Fruit fly (Drosophila melanogaster) whole organism, embryonic: Measurements from ENCODE around the gene CG8066.

ENCODE experiments used
- Asciz ChIP-seq: fragments of 200-800 bp; sonication (Bioruptor generic); optimal IDR thresholded peaks from 2 replicates; lab custom pipeline; 2017; ENCODE audit warnings: missing biosample characterization, mild to moderate bottlenecking, missing genetic modification characterization, missing genetic modification reagents
- Atf6 ChIP-seq: fragments of 200-800 bp; sonication (Bioruptor generic); IDR thresholded peaks from 2 replicates; pipeline ENCODE4 v1.3.6; 2022; ENCODE audit warnings: missing biosample characterization, missing genetic modification characterization
- BEAF-32 ChIP-seq: fragments of 200-800 bp; sonication (Bioruptor generic); optimal IDR thresholded peaks from 3 replicates; lab custom pipeline; 2017; ENCODE audit warnings: missing biosample characterization, missing genetic modification characterization, mild to moderate bottlenecking, moderate library complexity, missing genetic modification reagents
- Blimp-1 ChIP-seq: fragments of 200-800 bp; sonication (Bioruptor generic); optimal IDR thresholded peaks from 3 replicates; lab custom pipeline; 2018; ENCODE audit warnings: missing biosample characterization, missing genetic modification characterization, mild to moderate bottlenecking, moderate library complexity, missing genetic modification reagents
- CG10147 ChIP-seq: fragments of 200-800 bp; sonication (Bioruptor generic); optimal IDR thresholded peaks from 2 replicates; lab custom pipeline; 2019; ENCODE audit warnings: missing biosample characterization, mild to moderate bottlenecking, missing genetic modification characterization, moderate library complexity
- CG10209 ChIP-seq: fragments of 200-800 bp; sonication (Bioruptor generic); optimal IDR thresholded peaks from 3 replicates; lab custom pipeline; 2017; ENCODE audit warnings: missing biosample characterization, mild to moderate bottlenecking, missing genetic modification characterization, missing genetic modification reagents
- CG11560 ChIP-seq: fragments of 200-800 bp; sonication (Bioruptor generic); IDR thresholded peaks from 3 replicates; pipeline ENCODE4 v1.3.6; 2022; ENCODE audit warnings: missing biosample characterization, missing genetic modification characterization
- CG13287 ChIP-seq: fragments of 200-800 bp; sonication (Bioruptor generic); IDR thresholded peaks from 2 replicates; pipeline ENCODE4 v1.3.6; 2022; ENCODE audit warnings: missing biosample characterization, missing genetic modification characterization; ENCODE audit not compliant: partially characterized antibody
- CG13775 ChIP-seq: fragments of 200-800 bp; sonication (Bioruptor generic); optimal IDR thresholded peaks from 3 replicates; lab custom pipeline; 2017; ENCODE audit warnings: missing biosample characterization, mild to moderate bottlenecking, missing genetic modification characterization
- CG1529 ChIP-seq: fragments of 200-800 bp; sonication (Bioruptor generic); optimal IDR thresholded peaks from 3 replicates; lab custom pipeline; 2018; ENCODE audit warnings: missing biosample characterization, missing genetic modification characterization
- CG18619 ChIP-seq: fragments of 200-800 bp; sonication (Bioruptor generic); optimal IDR thresholded peaks from 3 replicates; lab custom pipeline; 2017; ENCODE audit warnings: missing biosample characterization, mild to moderate bottlenecking, missing genetic modification characterization
- CG18764 ChIP-seq: fragments of 200-800 bp; sonication (Bioruptor generic); optimal IDR thresholded peaks from 3 replicates; lab custom pipeline; 2016; ENCODE audit warnings: missing biosample characterization, missing genetic modification characterization
- CG2120 ChIP-seq: fragments of 200-800 bp; sonication (Bioruptor generic); optimal IDR thresholded peaks from 3 replicates; lab custom pipeline; 2016; ENCODE audit warnings: missing biosample characterization, missing genetic modification characterization
- CG2129 ChIP-seq: fragments of 200-800 bp; sonication (Bioruptor generic); IDR thresholded peaks from 2 replicates; pipeline ENCODE4 v1.3.6; 2022; ENCODE audit warnings: missing biosample characterization, missing genetic modification characterization; ENCODE audit not compliant: partially characterized antibody
- CG31388 ChIP-seq: fragments of 200-800 bp; sonication (Bioruptor generic); optimal IDR thresholded peaks from 2 replicates; lab custom pipeline; 2016; ENCODE audit warnings: missing biosample characterization, missing genetic modification characterization
- CG34376 ChIP-seq: fragments of 200-800 bp; sonication (Bioruptor generic); optimal IDR thresholded peaks from 2 replicates; lab custom pipeline; 2018; ENCODE audit warnings: missing biosample characterization, mild to moderate bottlenecking, missing genetic modification characterization
- CG34422 ChIP-seq: fragments of 200-800 bp; sonication (Bioruptor generic); IDR thresholded peaks from 3 replicates; pipeline ENCODE4 v1.3.6; 2022; ENCODE audit warnings: missing biosample characterization, missing genetic modification characterization
- CG3995 ChIP-seq: fragments of 200-800 bp; sonication (Bioruptor generic); optimal IDR thresholded peaks from 3 replicates; lab custom pipeline; 2016; ENCODE audit warnings: missing biosample characterization, missing genetic modification characterization
- CG4282 ChIP-seq: fragments of 200-800 bp; sonication (Bioruptor generic); optimal IDR thresholded peaks from 2 replicates; lab custom pipeline; 2016; ENCODE audit warnings: missing biosample characterization, missing genetic modification characterization
- CG4707 ChIP-seq: fragments of 200-800 bp; sonication (Bioruptor generic); optimal IDR thresholded peaks from 2 replicates; lab custom pipeline; 2018; ENCODE audit warnings: missing biosample characterization, mild to moderate bottlenecking, missing genetic modification characterization, moderate library complexity
- CG7271 ChIP-seq: fragments of 200-800 bp; sonication (Bioruptor generic); optimal IDR thresholded peaks from 2 replicates; lab custom pipeline; 2018; ENCODE audit warnings: missing biosample characterization, mild to moderate bottlenecking, missing genetic modification characterization, moderate library complexity
- CG8290 ChIP-seq, 3 experiments: fragments of 200-800 bp; sonication (Bioruptor generic); optimal IDR thresholded peaks; 2 replicates each; lab custom pipeline; 2016 to 2019; ENCODE audit warnings: missing biosample characterization in 3 of 3, missing genetic modification characterization in 3 of 3, mild to moderate bottlenecking in 2 of 3, moderate library complexity in 1 of 3
- CG9437 ChIP-seq: fragments of 200-800 bp; sonication (Bioruptor generic); optimal IDR thresholded peaks from 2 replicates; lab custom pipeline; 2018; ENCODE audit warnings: missing biosample characterization, mild to moderate bottlenecking, missing genetic modification characterization
- CHES-1-like ChIP-seq: fragments of 200-800 bp; sonication (Bioruptor generic); optimal IDR thresholded peaks from 2 replicates; lab custom pipeline; 2016; ENCODE audit warnings: missing biosample characterization, missing genetic modification characterization
- CkIIα-i1 ChIP-seq: fragments of 200-800 bp; sonication (Bioruptor generic); IDR thresholded peaks from 2 replicates; pipeline ENCODE4 v1.3.6; 2022; ENCODE audit warnings: missing biosample characterization, missing genetic modification characterization
- D19A ChIP-seq: fragments of 200-800 bp; optimal IDR thresholded peaks from 3 replicates; lab custom pipeline; 2019; ENCODE audit warnings: missing biosample characterization, mild to moderate bottlenecking, missing genetic modification characterization, moderate library complexity
- D19B ChIP-seq: fragments of 200-800 bp; sonication (Bioruptor generic); optimal IDR thresholded peaks from 2 replicates; lab custom pipeline; 2017; ENCODE audit warnings: missing biosample characterization, mild to moderate bottlenecking, missing genetic modification characterization
- Fer3 ChIP-seq: fragments of 200-800 bp; sonication (Bioruptor generic); optimal IDR thresholded peaks from 2 replicates; lab custom pipeline; 2018; ENCODE audit warnings: missing biosample characterization, mild to moderate bottlenecking, missing genetic modification characterization, moderate library complexity
- Lim3 ChIP-seq: fragments of 200-800 bp; sonication (Bioruptor generic); IDR thresholded peaks from 2 replicates; pipeline ENCODE4 v1.3.6; 2022; ENCODE audit warnings: missing biosample characterization, missing genetic modification characterization
- Oli ChIP-seq: fragments of 200-800 bp; sonication (Bioruptor generic); optimal IDR thresholded peaks from 2 replicates; lab custom pipeline; 2018; ENCODE audit warnings: missing biosample characterization, mild to moderate bottlenecking, missing genetic modification characterization, moderate library complexity
- PHDP ChIP-seq: fragments of 200-800 bp; sonication (Bioruptor generic); optimal IDR thresholded peaks from 3 replicates; lab custom pipeline; 2018; ENCODE audit warnings: missing biosample characterization, mild to moderate bottlenecking, missing genetic modification characterization, moderate library complexity
- Scr ChIP-seq: fragments of 200-800 bp; sonication (Bioruptor generic); IDR thresholded peaks from 2 replicates; pipeline ENCODE4 v1.3.6; 2022; ENCODE audit warnings: missing biosample characterization, missing genetic modification characterization; ENCODE audit not compliant: partially characterized antibody
- cg ChIP-seq: fragments of 200-800 bp; sonication (Bioruptor generic); optimal IDR thresholded peaks from 3 replicates; lab custom pipeline; 2019; ENCODE audit warnings: missing biosample characterization, mild to moderate bottlenecking, missing genetic modification characterization, moderate library complexity
- dm ChIP-seq: fragments of 200-800 bp; sonication (Bioruptor generic); optimal IDR thresholded peaks from 3 replicates; lab custom pipeline; 2016; ENCODE audit warnings: missing biosample characterization, missing genetic modification characterization
- ewg ChIP-seq: fragments of 200-800 bp; sonication (Bioruptor generic); optimal IDR thresholded peaks from 3 replicates; lab custom pipeline; 2017; ENCODE audit warnings: mild to moderate bottlenecking, missing biosample characterization, missing genetic modification reagents, missing genetic modification characterization
- gem ChIP-seq: fragments of 200-800 bp; sonication (Bioruptor generic); optimal IDR thresholded peaks from 2 replicates; lab custom pipeline; 2019; ENCODE audit warnings: missing biosample characterization, mild to moderate bottlenecking, missing genetic modification characterization, moderate library complexity
- hb ChIP-seq: fragments of 200-800 bp; sonication (Bioruptor generic); IDR thresholded peaks from 3 replicates; pipeline ENCODE4 v1.3.6; 2022; ENCODE audit warnings: missing biosample characterization, missing genetic modification characterization; ENCODE audit not compliant: partially characterized antibody
- hbn ChIP-seq: fragments of 200-800 bp; sonication (Bioruptor generic); IDR thresholded peaks from 2 replicates; pipeline ENCODE4 v1.3.6; 2022; ENCODE audit warnings: missing biosample characterization, missing genetic modification characterization; ENCODE audit not compliant: partially characterized antibody
- lbe ChIP-seq: fragments of 200-800 bp; sonication (Bioruptor generic); optimal IDR thresholded peaks from 2 replicates; lab custom pipeline; 2016; ENCODE audit warnings: missing biosample characterization, mild to moderate bottlenecking, missing genetic modification characterization
- lilli ChIP-seq: fragments of 200-800 bp; sonication (Bioruptor generic); optimal IDR thresholded peaks from 3 replicates; lab custom pipeline; 2016; ENCODE audit warnings: missing biosample characterization, missing genetic modification characterization
- phol ChIP-seq: fragments of 200-800 bp; sonication (Bioruptor generic); optimal IDR thresholded peaks from 3 replicates; lab custom pipeline; 2018; ENCODE audit warnings: missing biosample characterization, mild to moderate bottlenecking, missing genetic modification characterization, moderate library complexity
- pzg ChIP-seq: fragments of 200-800 bp; sonication (Bioruptor generic); optimal IDR thresholded peaks from 3 replicates; lab custom pipeline; 2018; ENCODE audit warnings: missing biosample characterization, mild to moderate bottlenecking, missing genetic modification characterization, moderate library complexity
- ro ChIP-seq: fragments of 200-800 bp; sonication (Bioruptor generic); IDR thresholded peaks from 2 replicates; pipeline ENCODE4 v1.3.6; 2022; ENCODE audit warnings: missing biosample characterization, missing genetic modification characterization
- row ChIP-seq: fragments of 200-800 bp; sonication (Bioruptor generic); IDR thresholded peaks from 3 replicates; pipeline ENCODE4 v1.3.6; 2022; ENCODE audit warnings: missing biosample characterization, missing genetic modification characterization
- slou ChIP-seq: fragments of 200-800 bp; sonication (Bioruptor generic); optimal IDR thresholded peaks from 3 replicates; lab custom pipeline; 2016; ENCODE audit warnings: missing biosample characterization, missing genetic modification characterization
- so ChIP-seq: fragments of 200-800 bp; sonication (Bioruptor generic); IDR thresholded peaks from 3 replicates; pipeline ENCODE4 v1.3.6; 2022; ENCODE audit warnings: missing biosample characterization, missing genetic modification characterization
- tx ChIP-seq: fragments of 200-800 bp; sonication (Bioruptor generic); optimal IDR thresholded peaks from 2 replicates; lab custom pipeline; 2016; ENCODE audit warnings: missing biosample characterization, missing genetic modification characterization
- usp ChIP-seq: fragments of >200 bp; optimal IDR thresholded peaks from 2 replicates; lab custom pipeline; 2017; ENCODE audit warnings: missing biosample characterization, missing genetic modification characterization
- zen2 ChIP-seq: fragments of 200-800 bp; sonication (Bioruptor generic); IDR thresholded peaks from 3 replicates; pipeline ENCODE4 v1.3.6; 2022; ENCODE audit warnings: missing biosample characterization, missing genetic modification characterization; ENCODE audit not compliant: partially characterized antibody

The CG8066 gene

dm6 chr3R:14568501-14569137, at the start of gene CG8066 (continued):
- peak; percentile 54 for TF ChIP-seq BEAF-32 (GFP tag; lab: Kevin White, UChicago)
- peak; percentile 15 for TF ChIP-seq Blimp-1 (GFP tag; lab: Kevin White, UChicago)
- peak; percentile 30 for TF ChIP-seq CG34376 (GFP tag; lab: Kevin White, UChicago)
- TF ChIP-seq CG18764 (GFP tag; lab: Kevin White, UChicago), result no peak
- TF ChIP-seq tx (GFP tag; lab: Kevin White, UChicago), result no peak
- TF ChIP-seq hb (GFP tag; lab: Robert Waterston, UW), result no peak
- no peak for TF ChIP-seq CG10147 (GFP tag; lab: Kevin White, UChicago)
- TF ChIP-seq slou, result no peak
- peak; percentile 15 for TF ChIP-seq Asciz
- no peak for TF ChIP-seq ewg (GFP tag; lab: Kevin White, UChicago)
- no peak for TF ChIP-seq D19B (GFP tag; lab: Kevin White, UChicago)
- no peak for TF ChIP-seq CG2129 (GFP tag; lab: Robert Waterston, UW)
- TF ChIP-seq CG2120 (GFP tag; lab: Kevin White, UChicago), result peak; percentile 46
- no peak for TF ChIP-seq Scr (GFP tag; lab: Robert Waterston, UW)
- peak; percentile 39 for TF ChIP-seq PHDP
- TF ChIP-seq pzg (GFP tag; lab: Kevin White, UChicago), result no peak
- TF ChIP-seq Fer3 (tag; lab: Kevin White, UChicago), result peak; percentile 22
- TF ChIP-seq CG4282 (GFP tag; lab: Kevin White, UChicago), result no peak
- TF ChIP-seq CkIIα-i1 (GFP tag; lab: Robert Waterston, UW), result no peak
- TF ChIP-seq CG18619, result no peak
- no peak for TF ChIP-seq CG8290 (GFP tag; optimal IDR thresholded peaks at IDR 0.05; lab: Kevin White, UChicago)
- peak in 1 of 2 experiments; percentile 0 for TF ChIP-seq CG8290 (tag; optimal IDR thresholded peaks at IDR 0.05; lab: Kevin White, UChicago)
- TF ChIP-seq D19A, result no peak
- TF ChIP-seq CG10209, result no peak
- no peak for TF ChIP-seq zen2
- TF ChIP-seq so (GFP tag; lab: Robert Waterston, UW), result no peak
- no peak for TF ChIP-seq CG7271 (tag; lab: Kevin White, UChicago)
- no peak for TF ChIP-seq phol (tag; lab: Kevin White, UChicago)
- no peak for TF ChIP-seq ro (GFP tag; lab: Robert Waterston, UW)
- TF ChIP-seq hbn, result peak; percentile 44
- TF ChIP-seq usp, result no peak
- no peak for TF ChIP-seq CG1529 (GFP tag; lab: Kevin White, UChicago)
- no peak for TF ChIP-seq CHES-1-like
- TF ChIP-seq row, result peak; percentile 69
- peak; percentile 19 for TF ChIP-seq lbe
- no peak for TF ChIP-seq lilli (GFP tag; lab: Kevin White, UChicago)
- no peak for TF ChIP-seq CG11560 (tag; lab: Robert Waterston, UW)
- no peak for TF ChIP-seq CG34422
- no peak for TF ChIP-seq CG4707
- peak; percentile 49 for TF ChIP-seq gem (tag; lab: Kevin White, UChicago)
- peak; percentile 2 for TF ChIP-seq CG13775 (GFP tag; lab: Kevin White, UChicago)
- TF ChIP-seq CG3995 (GFP tag; lab: Kevin White, UChicago), result no peak
- TF ChIP-seq CG9437, result no peak
- no peak for TF ChIP-seq dm (GFP tag; lab: Kevin White, UChicago)
- peak; percentile 64 for TF ChIP-seq CG13287 (GFP tag; lab: Robert Waterston, UW)
- TF ChIP-seq cg (GFP tag; lab: Kevin White, UChicago), result peak; percentile 58
- TF ChIP-seq CG31388 (GFP tag; lab: Kevin White, UChicago), result no peak
- TF ChIP-seq Oli (tag; lab: Kevin White, UChicago), result no peak
- 0 out of 2 replicates have a peak, but pooled peaks have one; percentile 7 for TF ChIP-seq Atf6 (GFP tag; lab: Robert Waterston, UW)
- no peak for TF ChIP-seq Lim3 (GFP tag; lab: Robert Waterston, UW)
